Worm (Caenorhabditis elegans) whole organism, early embryonic: ENCODE data around the gene molo-1.

Source experiments
- B0310.2 ChIP-seq: sonication (generic microtip); optimal IDR thresholded peaks from 2 replicates; lab custom pipeline; 2016; ENCODE audit warnings: mild to moderate bottlenecking, missing genetic modification characterization, missing compliant biosample characterization
- ama-1 ChIP-seq: fragments of 150-350 bp; optimal IDR thresholded peaks from 2 replicates; lab custom pipeline; 2014
- flt-1 ChIP-seq: fragments of 200-800 bp; sonication (Bioruptor generic); IDR thresholded peaks from 2 replicates; pipeline ENCODE4 v1.3.6; 2022; ENCODE audit warnings: missing genetic modification characterization, missing compliant biosample characterization
- hmbx-1 ChIP-seq: sonication (generic microtip); optimal IDR thresholded peaks from 2 replicates; lab custom pipeline; 2016; ENCODE audit warnings: mild to moderate bottlenecking, missing genetic modification characterization, missing compliant biosample characterization
- hmg-4 ChIP-seq: fragments of 200-800 bp; sonication (Bioruptor generic); optimal IDR thresholded peaks from 2 replicates; lab custom pipeline; 2018; ENCODE audit warnings: mild to moderate bottlenecking, missing genetic modification characterization, missing compliant biosample characterization
- hnd-1 ChIP-seq: sonication (generic microtip); optimal IDR thresholded peaks from 2 replicates; lab custom pipeline; 2016; ENCODE audit warnings: missing genetic modification characterization, missing compliant biosample characterization
- pes-1 ChIP-seq: fragments of 200-800 bp; sonication (Bioruptor generic); IDR thresholded peaks from 2 replicates; pipeline ENCODE4 v1.3.6; 2022; ENCODE audit warnings: missing genetic modification reagents, missing genetic modification characterization, missing compliant biosample characterization
- sea-1 ChIP-seq: fragments of 200-800 bp; sonication (Bioruptor generic); conservative IDR thresholded peaks from 2 replicates; pipeline ENCODE4 v1.3.6; 2022; ENCODE audit warnings: missing genetic modification characterization, missing compliant biosample characterization
- tbx-11 ChIP-seq: fragments of 200-800 bp; sonication (Bioruptor generic); IDR thresholded peaks from 2 replicates; pipeline ENCODE4 v1.3.6; 2022; ENCODE audit warnings: missing genetic modification characterization, missing compliant biosample characterization
- tbx-37 ChIP-seq: fragments of 200-800 bp; sonication (Bioruptor generic); conservative IDR thresholded peaks from 2 replicates; pipeline ENCODE4 v1.3.6; 2022; ENCODE audit warnings: missing genetic modification reagents, missing genetic modification characterization, missing compliant biosample characterization
- tra-4 ChIP-seq: sonication (generic microtip); optimal IDR thresholded peaks from 2 replicates; lab custom pipeline; 2017; ENCODE audit warnings: missing genetic modification characterization, missing compliant biosample characterization

- TF ChIP-seq tra-4 (tag; lab: Kevin White, UChicago) (no peak), hnd-1 (tag; lab: Kevin White, UChicago) (no peak), flt-1 (GFP tag; lab: Robert Waterston, UW) (no peak), B0310.2 (tag; lab: Kevin White, UChicago) (no peak), hmg-4 (no peak), tbx-11 (no peak), ama-1 (lab: Kevin White, UChicago) (no peak), sea-1 (GFP tag; lab: Robert Waterston, UW) (no peak), tbx-37 (no peak), hmbx-1 (tag; lab: Kevin White, UChicago) (no peak), pes-1 (no peak)
Measured at ce11 chrIII:5586925-5587324, 13.1 kb downstream of the molo-1 start, which contains the start of gene F56D2.2.
